Worm (Caenorhabditis elegans): Measurements from ENCODE around the gene ced-11.

Gene ced-11

DNA sequence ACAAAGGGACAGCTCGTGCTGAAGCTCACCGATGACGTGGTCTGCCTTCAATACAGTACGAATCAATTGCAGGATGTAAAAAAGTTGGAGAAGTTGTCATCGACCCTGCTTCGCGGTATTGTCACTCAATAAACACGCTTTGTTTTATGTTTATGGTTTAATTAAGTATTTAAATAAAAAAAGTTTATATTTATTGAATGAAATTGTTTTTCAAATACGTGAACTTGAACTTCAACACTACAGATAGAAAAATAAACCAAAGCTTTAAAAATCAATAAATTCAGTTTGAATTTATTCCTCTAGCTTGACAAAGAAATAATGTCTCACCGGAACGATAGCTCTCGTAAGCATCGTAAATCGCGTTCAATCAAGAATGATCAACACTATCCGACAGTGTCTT lies 26.4 kb downstream of the ced-11 start, which contains the start of gene ZK512.8:
Gene ZK512.8 (plus strand): TSS at position 301 of the 400 bp plus-strand sequence.
- no peak for TF ChIP-seq chd-7 (tag; optimal IDR thresholded peaks at IDR 0.05)
- no peak for TF ChIP-seq dpl-1 (GFP tag; optimal IDR thresholded peaks at IDR 0.05)
- no peak for TF ChIP-seq ceh-27 (GFP tag; optimal IDR thresholded peaks at IDR 0.05)
- TF ChIP-seq lin-26 (GFP tag; IDR thresholded peaks at IDR 0.05), result no peak
- no peak for TF ChIP-seq lir-1 (GFP tag; conservative IDR thresholded peaks at IDR 0.05)
- TF ChIP-seq somi-1 (GFP tag; optimal IDR thresholded peaks at IDR 0.05), result no peak
- TF ChIP-seq nhr-120 (GFP tag; IDR thresholded peaks at IDR 0.05), result no peak
- no peak for TF ChIP-seq lin-54 (GFP tag; optimal IDR thresholded peaks at IDR 0.05)
- no peak for TF ChIP-seq attf-3 (GFP tag; conservative IDR thresholded peaks at IDR 0.05)
- TF ChIP-seq mcd-1 (GFP tag; IDR thresholded peaks at IDR 0.05), result no peak
- TF ChIP-seq madf-6 (GFP tag; IDR thresholded peaks at IDR 0.05), result no peak
- TF ChIP-seq F49E8.2 (tag; optimal IDR thresholded peaks at IDR 0.05; ENCODE audit: insufficient read depth), result no peak
- TF ChIP-seq nfya-1 (tag; optimal IDR thresholded peaks at IDR 0.05; ENCODE audit: borderline replicate concordance, insufficient read depth), result no peak
- no peak for TF ChIP-seq ets-4 (GFP tag; optimal IDR thresholded peaks at IDR 0.05)
- TF ChIP-seq B0261.1 (tag; optimal IDR thresholded peaks at IDR 0.05), result no peak
- no peak for TF ChIP-seq D2030.7 (GFP tag; IDR thresholded peaks at IDR 0.05)
- TF ChIP-seq ceh-40 (GFP tag; IDR thresholded peaks at IDR 0.05), result no peak

DNA sequence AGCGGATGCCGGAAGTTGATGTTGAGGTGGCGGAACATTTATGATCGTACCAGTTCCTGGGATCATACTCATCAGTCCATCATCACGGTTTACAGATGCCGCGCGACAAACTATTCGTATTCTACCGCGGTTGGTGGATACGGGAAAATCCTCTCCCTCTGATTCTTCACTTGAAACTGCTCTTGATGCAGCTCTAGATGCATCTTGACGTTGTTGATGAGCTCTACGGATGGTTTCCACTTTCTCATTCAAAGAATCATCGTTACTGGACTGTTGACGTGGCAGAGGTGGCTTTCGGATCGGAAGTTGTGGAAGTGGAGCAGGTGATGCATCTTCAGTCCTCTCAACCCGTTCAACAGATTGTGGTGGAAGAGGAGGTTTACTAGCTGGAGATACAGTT lies 29.8 kb downstream of the ced-11 start:
- TF ChIP-seq dpff-1 (tag; optimal IDR thresholded peaks at IDR 0.05) (no peak), nhr-179 (tag; optimal IDR thresholded peaks at IDR 0.05) (no peak), aptf-3 (GFP tag; IDR thresholded peaks at IDR 0.05) (no peak), nhr-80 (tag; optimal IDR thresholded peaks at IDR 0.05) (no peak), F23B12.7 (tag; optimal IDR thresholded peaks at IDR 0.05; ENCODE audit: insufficient read depth) (no peak), T07F8.4 (tag; optimal IDR thresholded peaks at IDR 0.05) (no peak), mes-4 (tag; optimal IDR thresholded peaks at IDR 0.05) (no peak), hmg-20 (GFP tag; IDR thresholded peaks at IDR 0.05) (no peak)

DNA sequence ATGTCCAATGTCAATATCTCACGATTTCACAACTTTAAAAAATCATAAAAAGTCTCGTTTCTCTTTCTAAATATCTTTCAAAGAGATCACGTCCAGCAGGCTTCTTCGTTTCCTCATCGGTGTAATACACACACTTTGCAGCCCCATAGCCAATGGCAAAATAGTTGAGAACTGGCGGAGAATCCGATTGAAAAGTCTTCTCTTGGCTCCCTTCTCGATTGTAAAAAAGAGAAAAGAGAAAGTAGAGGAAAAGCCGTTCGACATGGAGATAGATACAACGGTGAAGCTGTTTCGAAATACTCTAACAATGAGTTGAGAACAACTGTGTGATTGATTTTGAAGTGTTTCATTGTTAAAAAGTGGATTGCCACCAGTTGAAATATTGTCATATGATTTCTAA lies 32.4 kb downstream of the ced-11 start:
- TF ChIP-seq ceh-27 (GFP tag; optimal IDR thresholded peaks at IDR 0.05) (no peak), lir-1 (GFP tag; conservative IDR thresholded peaks at IDR 0.05) (no peak), hlh-26 (GFP tag; conservative IDR thresholded peaks at IDR 0.05) (no peak), nhr-179 (tag; optimal IDR thresholded peaks at IDR 0.05) (no peak), egl-44 (GFP tag; IDR thresholded peaks at IDR 0.05) (no peak), dox-1 (GFP tag; IDR thresholded peaks at IDR 0.05) (no peak), die-1 (tag; optimal IDR thresholded peaks at IDR 0.05) (no peak), bed-2 (GFP tag; IDR thresholded peaks at IDR 0.05) (no peak), sptf-2 (GFP tag; optimal IDR thresholded peaks at IDR 0.05) (no peak), cebp-1 (GFP tag; IDR thresholded peaks at IDR 0.05) (no peak), cebp-1 (tag; optimal IDR thresholded peaks at IDR 0.05) (no peak), xnd-1 (tag; optimal IDR thresholded peaks at IDR 0.05) (no peak), nhr-27 (tag; optimal IDR thresholded peaks at IDR 0.05) (no peak), cebp-2 (GFP tag; IDR thresholded peaks at IDR 0.05) (no peak), hlh-12 (tag; optimal IDR thresholded peaks at IDR 0.05) (no peak)

DNA sequence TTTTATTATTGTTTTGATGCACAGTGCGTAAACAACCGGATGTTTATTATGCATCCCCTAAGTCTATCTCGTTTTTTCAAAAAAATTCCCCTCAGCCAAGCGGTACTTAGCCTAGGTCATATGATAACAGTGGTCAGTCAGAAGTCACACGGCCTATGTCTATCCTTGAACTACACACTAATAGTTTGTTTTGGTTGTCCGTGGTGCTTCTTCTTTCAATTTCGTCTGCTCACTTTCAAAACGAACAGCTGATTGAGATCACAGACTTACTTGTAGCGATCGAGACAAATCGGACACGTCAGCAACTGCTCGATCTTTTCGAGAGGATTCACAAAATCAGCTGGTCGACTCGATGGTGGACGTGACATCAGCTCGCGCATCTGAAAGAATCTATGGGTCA lies 33.6 kb downstream of the ced-11 start:
- no peak for TF ChIP-seq aptf-2 (GFP tag; conservative IDR thresholded peaks at IDR 0.05)
- no peak for TF ChIP-seq repo-1 (tag; optimal IDR thresholded peaks at IDR 0.05)
- peak; percentile 35 for TF ChIP-seq somi-1 (GFP tag; optimal IDR thresholded peaks at IDR 0.05)
